Worm (Caenorhabditis elegans) whole organism, mixed stage, embryonic: ENCODE data around the gene alh-9.

Experiments
- lin-13 ChIP-seq: fragments of 150-350 bp; optimal IDR thresholded peaks from 2 replicates; lab custom pipeline; 2014; ENCODE audit warnings: missing biosample characterization, missing genetic modification characterization
- mep-1 ChIP-seq: fragments of 150-350 bp; optimal IDR thresholded peaks from 2 replicates; lab custom pipeline; 2017; ENCODE audit warnings: missing biosample characterization, missing genetic modification reagents, missing genetic modification characterization, inconsistent platforms
- nhr-28 ChIP-seq: fragments of 150-350 bp; optimal IDR thresholded peaks from 2 replicates; lab custom pipeline; 2014; ENCODE audit warnings: missing biosample characterization, missing genetic modification characterization

DNA sequence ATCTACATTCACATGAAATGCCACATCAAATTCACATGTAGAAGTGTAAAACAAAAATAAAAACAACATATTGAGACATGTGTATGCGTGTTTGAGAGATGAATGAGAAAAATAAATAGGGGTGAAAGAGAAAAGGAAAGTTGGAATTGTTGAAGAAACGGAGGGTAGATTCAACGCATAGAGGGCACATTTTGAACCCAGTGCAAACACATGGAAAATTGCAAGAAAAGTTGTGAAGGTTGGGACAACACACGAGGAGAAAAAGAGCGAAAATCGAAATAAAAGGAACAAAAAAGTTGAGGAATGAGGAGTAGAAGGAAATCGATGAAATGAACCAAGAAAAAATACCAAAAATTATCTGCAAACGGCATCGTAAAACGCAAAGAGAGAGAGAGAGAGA lies 16.2 kb upstream of the alh-9 start:
- TF ChIP-seq lin-13 (tag; lab: Kevin White, UChicago) (no peak), nhr-28 (tag; lab: Kevin White, UChicago) (no peak), mep-1 (tag; lab: Kevin White, UChicago) (no peak)
